Fruit fly (Drosophila melanogaster): ENCODE data around the gene dpr7.

- TF ChIP-seq CG8478 (optimal IDR thresholded peaks at IDR 0.05) (no peak), CTCF (optimal IDR thresholded peaks at IDR 0.05) (peak; percentile 28 to 33)
Measured at dm6 chr4:205671-206252, 47.4 kb downstream of the dpr7 start, which contains the start of gene CG31998.
